Worm (Caenorhabditis elegans) whole organism, L2 larva: Measurements from ENCODE around the gene C12D8.21.

ENCODE experiments used
- ama-1 ChIP-seq: fragments of 150-350 bp; optimal IDR thresholded peaks from 2 replicates; lab custom pipeline; 2018; ENCODE audit warnings: inconsistent platforms
- nhr-77 ChIP-seq: fragments of 150-350 bp; optimal IDR thresholded peaks from 2 replicates; lab custom pipeline; 2014; ENCODE audit warnings: missing biosample characterization, missing genetic modification characterization

DNA sequence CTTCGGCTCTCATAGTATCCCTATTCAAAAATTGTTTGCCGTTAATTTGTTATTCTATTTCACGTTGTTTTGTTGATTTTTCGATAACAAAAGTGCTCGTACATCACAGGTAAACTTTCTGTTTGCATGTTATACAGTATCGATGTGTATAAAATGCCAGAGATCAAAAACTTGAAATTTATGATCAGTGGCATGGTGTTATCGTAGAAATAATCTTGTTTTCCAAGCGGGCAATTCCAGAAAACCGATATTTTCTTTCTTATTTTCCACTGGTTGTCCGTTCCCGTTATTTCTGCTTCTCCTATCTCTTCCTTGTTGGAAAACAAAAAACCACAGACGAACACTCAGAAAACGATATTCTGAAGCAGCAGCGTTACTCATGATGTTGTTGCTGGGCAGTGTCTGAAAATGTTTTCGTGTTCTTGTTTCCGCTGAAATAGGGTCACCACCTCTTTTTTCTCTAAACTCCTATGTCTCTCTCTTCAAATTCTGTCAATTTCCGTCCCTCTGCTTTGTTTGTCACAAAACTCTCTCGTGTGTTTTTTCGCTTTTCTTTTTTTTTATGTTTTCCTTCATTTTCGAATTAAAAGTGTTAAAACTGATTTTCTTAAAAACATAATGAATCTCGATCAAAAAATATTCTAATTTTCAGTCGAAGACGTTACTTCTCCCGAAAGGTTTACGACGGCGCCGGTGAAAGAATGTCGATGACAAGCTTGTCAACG, 7.4 kb upstream of the C12D8.21 start, which contains the start of gene akt-1:
- TF ChIP-seq ama-1 (lab: Kevin White, UChicago) = no peak
- no peak for TF ChIP-seq nhr-77
